Fruit fly (Drosophila melanogaster) whole organism, prepupa: ENCODE measurements around the gene CG31997.

Experiments
- Blimp-1 ChIP-seq: fragments of 200-800 bp; sonication (Bioruptor generic); optimal IDR thresholded peaks from 3 replicates; lab custom pipeline; 2017; ENCODE audit warnings: missing biosample characterization, missing genetic modification characterization, mild to moderate bottlenecking, moderate library complexity, missing genetic modification reagents
- CG6276 ChIP-seq: fragments of 200-800 bp; sonication (Bioruptor generic); optimal IDR thresholded peaks from 2 replicates; lab custom pipeline; 2017; ENCODE audit warnings: missing biosample characterization, mild to moderate bottlenecking, missing genetic modification characterization
- Ets21C ChIP-seq: fragments of 200-800 bp; sonication (Bioruptor generic); optimal IDR thresholded peaks from 3 replicates; lab custom pipeline; 2016; ENCODE audit warnings: missing biosample characterization, missing genetic modification characterization

DNA sequence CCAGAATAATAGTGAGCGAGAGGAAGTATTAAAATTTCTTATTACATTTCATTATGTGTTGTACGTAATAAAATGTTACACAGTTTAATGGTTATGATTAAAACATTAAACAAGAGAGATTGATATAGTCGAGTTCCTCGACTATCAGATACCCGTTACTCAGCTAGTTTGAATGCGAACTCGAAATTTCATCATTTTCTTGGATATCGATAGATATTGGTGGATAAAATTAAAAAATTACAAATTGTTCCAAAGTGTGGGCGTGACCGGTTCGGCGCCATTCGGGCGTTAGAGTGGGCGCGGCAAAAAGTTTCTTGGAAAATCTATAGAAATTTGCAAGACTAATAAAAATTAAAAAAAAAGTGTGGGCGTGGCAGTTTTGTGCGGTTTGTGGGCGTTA, 9.3 kb upstream of the CG31997 start:
- TF ChIP-seq Blimp-1 (no peak), Ets21C (GFP tag; lab: Kevin White, UChicago) (no peak), CG6276 (GFP tag; lab: Kevin White, UChicago) (no peak)
